Fruit fly (Drosophila melanogaster) whole organism, embryonic: ENCODE data around the gene CG10226.
A peak's percentile ranks its signal among the peaks of the same experiment; 100 is the strongest.

Source experiments
- Adf1 ChIP-seq: fragments of 200-800 bp; sonication (Bioruptor generic); IDR thresholded peaks from 2 replicates; pipeline ENCODE4 v1.3.6; 2022; ENCODE audit warnings: missing biosample characterization, missing genetic modification characterization
- Aef1 ChIP-seq: fragments of 200-800 bp; sonication (Bioruptor generic); IDR thresholded peaks from 3 replicates; pipeline ENCODE4 v1.3.6; 2022; ENCODE audit warnings: missing biosample characterization, missing genetic modification characterization
- CG10543 ChIP-seq: fragments of 200-800 bp; sonication (Bioruptor generic); optimal IDR thresholded peaks from 3 replicates; lab custom pipeline; 2017; ENCODE audit warnings: missing biosample characterization, mild to moderate bottlenecking, missing genetic modification characterization, moderate library complexity
- CG11504 ChIP-seq: fragments of 200-800 bp; sonication (Bioruptor generic); optimal IDR thresholded peaks from 3 replicates; lab custom pipeline; 2019; ENCODE audit warnings: missing biosample characterization, mild to moderate bottlenecking, missing genetic modification characterization, moderate library complexity
- CG13296 ChIP-seq: fragments of 200-800 bp; sonication (Bioruptor generic); optimal IDR thresholded peaks from 3 replicates; lab custom pipeline; 2018; ENCODE audit warnings: missing biosample characterization, mild to moderate bottlenecking, missing genetic modification characterization
- CG13775 ChIP-seq: fragments of 200-800 bp; sonication (Bioruptor generic); optimal IDR thresholded peaks from 3 replicates; lab custom pipeline; 2017; ENCODE audit warnings: missing biosample characterization, mild to moderate bottlenecking, missing genetic modification characterization
- CG1647 ChIP-seq: fragments of 200-800 bp; sonication (Bioruptor generic); optimal IDR thresholded peaks from 3 replicates; lab custom pipeline; 2016; ENCODE audit warnings: missing biosample characterization, missing genetic modification characterization
- CG18476 ChIP-seq: fragments of 200-800 bp; sonication (Bioruptor generic); optimal IDR thresholded peaks from 2 replicates; lab custom pipeline; 2016; ENCODE audit warnings: missing biosample characterization, mild to moderate bottlenecking, missing genetic modification characterization
- CG2712 ChIP-seq: fragments of 200-800 bp; optimal IDR thresholded peaks from 3 replicates; lab custom pipeline; 2019; ENCODE audit warnings: missing biosample characterization, mild to moderate bottlenecking, missing genetic modification characterization, moderate library complexity
- CG30020 ChIP-seq: fragments of 200-800 bp; optimal IDR thresholded peaks from 2 replicates; lab custom pipeline; 2019; ENCODE audit warnings: missing biosample characterization, mild to moderate bottlenecking, missing genetic modification characterization, moderate library complexity
- CG34376 ChIP-seq: fragments of 200-800 bp; sonication (Bioruptor generic); optimal IDR thresholded peaks from 2 replicates; lab custom pipeline; 2018; ENCODE audit warnings: missing biosample characterization, mild to moderate bottlenecking, missing genetic modification characterization
- CG4617 ChIP-seq: fragments of 200-800 bp; sonication (Bioruptor generic); optimal IDR thresholded peaks from 3 replicates; lab custom pipeline; 2016; ENCODE audit warnings: missing biosample characterization, missing genetic modification characterization, borderline replicate concordance
- CG7357 ChIP-seq: fragments of 200-800 bp; sonication (Bioruptor generic); IDR thresholded peaks from 3 replicates; pipeline ENCODE4 v1.3.6; 2022; ENCODE audit warnings: missing biosample characterization, missing genetic modification characterization
- CG7372 ChIP-seq: fragments of 200-800 bp; sonication (Bioruptor generic); IDR thresholded peaks from 2 replicates; pipeline ENCODE4 v1.3.6; 2022; ENCODE audit warnings: missing biosample characterization, missing genetic modification characterization
- CG8478 ChIP-seq: fragments of >200 bp; optimal IDR thresholded peaks from 2 replicates; lab custom pipeline; 2018
- CG9215 ChIP-seq: fragments of 200-800 bp; sonication (Bioruptor generic); IDR thresholded peaks from 2 replicates; pipeline ENCODE4 v1.3.6; 2022; ENCODE audit warnings: missing biosample characterization, missing genetic modification characterization
- Chrac-16 ChIP-seq: fragments of 200-800 bp; sonication (Bioruptor generic); optimal IDR thresholded peaks from 3 replicates; lab custom pipeline; 2016; ENCODE audit warnings: missing biosample characterization, missing genetic modification characterization
- Doc3 ChIP-seq: fragments of 200-800 bp; sonication (Bioruptor generic); IDR thresholded peaks from 3 replicates; pipeline ENCODE4 v1.3.6; 2022; ENCODE audit warnings: missing biosample characterization, missing genetic modification characterization; ENCODE audit not compliant: partially characterized antibody
- Ets97D ChIP-seq: fragments of 200-800 bp; sonication (Bioruptor generic); optimal IDR thresholded peaks from 3 replicates; lab custom pipeline; 2016; ENCODE audit warnings: missing biosample characterization, missing genetic modification characterization
- Mrtf ChIP-seq: fragments of 200-800 bp; sonication (Bioruptor generic); IDR thresholded peaks from 3 replicates; pipeline ENCODE4 v1.3.6; 2022; ENCODE audit warnings: missing biosample characterization, missing genetic modification characterization
- NFAT ChIP-seq: fragments of 200-800 bp; sonication (Bioruptor generic); IDR thresholded peaks from 2 replicates; pipeline ENCODE4 v1.3.6; 2022; ENCODE audit warnings: missing biosample characterization, missing genetic modification characterization
- Opbp ChIP-seq: fragments of 200-800 bp; sonication (Bioruptor generic); IDR thresholded peaks from 3 replicates; pipeline ENCODE4 v1.3.6; 2022; ENCODE audit warnings: missing biosample characterization, missing genetic modification characterization; ENCODE audit not compliant: partially characterized antibody
- PHDP ChIP-seq: fragments of 200-800 bp; sonication (Bioruptor generic); optimal IDR thresholded peaks from 3 replicates; lab custom pipeline; 2018; ENCODE audit warnings: missing biosample characterization, mild to moderate bottlenecking, missing genetic modification characterization, moderate library complexity
- bsh ChIP-seq, 2 experiments: fragments of 200-800 bp; sonication (Bioruptor generic); optimal IDR thresholded peaks; 2 replicates each; lab custom pipeline; 2017 to 2018; ENCODE audit warnings: mild to moderate bottlenecking in 2 of 2, missing biosample characterization in 2 of 2, missing genetic modification characterization in 2 of 2, moderate library complexity in 1 of 2
- cad ChIP-seq: fragments of >200 bp; optimal IDR thresholded peaks from 2 replicates; lab custom pipeline; 2017; ENCODE audit warnings: missing biosample characterization, missing genetic modification characterization
- dati ChIP-seq: fragments of 200-800 bp; sonication (Bioruptor generic); IDR thresholded peaks from 2 replicates; pipeline ENCODE4 v1.3.6; 2022; ENCODE audit warnings: missing biosample characterization, missing genetic modification characterization
- ems ChIP-seq: fragments of 200-800 bp; sonication (Bioruptor generic); optimal IDR thresholded peaks from 3 replicates; lab custom pipeline; 2016; ENCODE audit warnings: missing biosample characterization, missing genetic modification characterization
- eyg ChIP-seq: fragments of 200-800 bp; sonication (Bioruptor generic); optimal IDR thresholded peaks from 3 replicates; lab custom pipeline; 2016; ENCODE audit warnings: missing biosample characterization, missing genetic modification characterization
- gsb-n ChIP-seq: fragments of 200-800 bp; sonication (Bioruptor generic); optimal IDR thresholded peaks from 3 replicates; lab custom pipeline; 2018; ENCODE audit warnings: missing biosample characterization, mild to moderate bottlenecking, missing genetic modification characterization
- hbn ChIP-seq: fragments of 200-800 bp; sonication (Bioruptor generic); IDR thresholded peaks from 2 replicates; pipeline ENCODE4 v1.3.6; 2022; ENCODE audit warnings: missing biosample characterization, missing genetic modification characterization; ENCODE audit not compliant: partially characterized antibody
- ind ChIP-seq: fragments of 200-800 bp; sonication (Bioruptor generic); optimal IDR thresholded peaks from 3 replicates; lab custom pipeline; 2016; ENCODE audit warnings: missing biosample characterization, missing genetic modification characterization
- insv ChIP-seq, 2 experiments: fragments of 200-800 bp; sonication (Bioruptor generic); optimal IDR thresholded peaks; 3 replicates each; lab custom pipeline; 2016 to 2018; ENCODE audit warnings: missing biosample characterization in 2 of 2, missing genetic modification characterization in 2 of 2
- inv ChIP-seq: fragments of 200-800 bp; sonication (Bioruptor generic); IDR thresholded peaks from 2 replicates; pipeline ENCODE4 v1.3.6; 2022; ENCODE audit warnings: missing biosample characterization, missing genetic modification characterization; ENCODE audit not compliant: partially characterized antibody
- kni ChIP-seq: fragments of 200-800 bp; sonication (Bioruptor generic); optimal IDR thresholded peaks from 3 replicates; lab custom pipeline; 2017; ENCODE audit warnings: mild to moderate bottlenecking, missing biosample characterization, missing genetic modification reagents, missing genetic modification characterization
- knrl ChIP-seq: fragments of 200-800 bp; sonication (Bioruptor generic); IDR thresholded peaks from 3 replicates; pipeline ENCODE4 v1.3.6; 2022; ENCODE audit warnings: missing biosample characterization, missing genetic modification characterization; ENCODE audit not compliant: partially characterized antibody
- lov ChIP-seq, 2 experiments: fragments of 200-800 bp in 1 of 2; fragments of >200 bp in 1 of 2; sonication (Bioruptor generic) in 1 of 2; IDR thresholded peaks in 1 of 2; optimal IDR thresholded peaks in 1 of 2; 2 replicates in 1 of 2; 3 replicates in 1 of 2; pipeline versions ENCODE4 v1.3.6 to Lab custom; 2017 to 2022; ENCODE audit warnings: missing biosample characterization in 1 of 2, missing genetic modification characterization in 1 of 2
- mam ChIP-seq: fragments of 200-800 bp; sonication (Bioruptor generic); optimal IDR thresholded peaks from 3 replicates; lab custom pipeline; 2016; ENCODE audit warnings: missing biosample characterization, missing genetic modification characterization
- mld ChIP-seq: fragments of 200-800 bp; sonication (Bioruptor generic); IDR thresholded peaks from 3 replicates; pipeline ENCODE4 v1.3.6; 2022; ENCODE audit warnings: missing biosample characterization, missing genetic modification characterization; ENCODE audit not compliant: partially characterized antibody
- nerfin-2 ChIP-seq: fragments of 200-800 bp; sonication (Bioruptor generic); IDR thresholded peaks from 2 replicates; pipeline ENCODE4 v1.3.6; 2022; ENCODE audit warnings: missing biosample characterization, missing genetic modification characterization; ENCODE audit not compliant: partially characterized antibody
- pita ChIP-seq: fragments of 200-800 bp; sonication (Bioruptor generic); optimal IDR thresholded peaks from 2 replicates; lab custom pipeline; 2017; ENCODE audit warnings: missing biosample characterization, mild to moderate bottlenecking, missing genetic modification characterization
- row ChIP-seq: fragments of 200-800 bp; sonication (Bioruptor generic); IDR thresholded peaks from 3 replicates; pipeline ENCODE4 v1.3.6; 2022; ENCODE audit warnings: missing biosample characterization, missing genetic modification characterization
- seq ChIP-seq: fragments of 200-800 bp; sonication (Bioruptor generic); IDR thresholded peaks from 2 replicates; pipeline ENCODE4 v1.3.6; 2022; ENCODE audit warnings: missing biosample characterization, missing genetic modification characterization
- unc-4 ChIP-seq: fragments of 200-800 bp; sonication (Bioruptor generic); IDR thresholded peaks from 2 replicates; pipeline ENCODE4 v1.3.6; 2022; ENCODE audit warnings: missing biosample characterization, missing genetic modification characterization; ENCODE audit not compliant: partially characterized antibody
- wdn ChIP-seq: fragments of 200-800 bp; sonication (Bioruptor generic); IDR thresholded peaks from 2 replicates; pipeline ENCODE4 v1.3.6; 2022; ENCODE audit warnings: missing biosample characterization, missing genetic modification characterization
- z ChIP-seq: fragments of 200-800 bp; sonication (Bioruptor generic); IDR thresholded peaks from 3 replicates; pipeline ENCODE4 v1.3.6; 2022; ENCODE audit warnings: missing biosample characterization, missing genetic modification characterization
- zen ChIP-seq: fragments of 200-800 bp; sonication (Bioruptor generic); optimal IDR thresholded peaks from 3 replicates; lab custom pipeline; 2018; ENCODE audit warnings: missing biosample characterization, mild to moderate bottlenecking, missing genetic modification characterization, moderate library complexity
- zfh1 ChIP-seq: fragments of 200-800 bp; sonication (Bioruptor generic); IDR thresholded peaks from 3 replicates; pipeline ENCODE4 v1.3.6; 2022; ENCODE audit warnings: missing biosample characterization, missing genetic modification characterization

CG10226 gene

dm6 chr3L:6188995-6189927 is 50.6 kb downstream of the CG10226 start, which contains the start of the genes D19A and CG7386 (continued):
- peak; percentile 45 for TF ChIP-seq Aef1 (GFP tag; lab: Robert Waterston, UW)
- TF ChIP-seq CG1647 (GFP tag; lab: Kevin White, UChicago): peak; percentile 55
- peak; percentile 22; the same call in 1 of the 2 replicates for TF ChIP-seq CG9215
- peak; percentile 61 for TF ChIP-seq CG11504 (tag; lab: Kevin White, UChicago)
- no peak for TF ChIP-seq CG34376
- TF ChIP-seq CG13296 (GFP tag; lab: Kevin White, UChicago): peak; percentile 57
- TF ChIP-seq cad (GFP tag; lab: Kevin White, UChicago): no peak
- no peak for TF ChIP-seq z (GFP tag; lab: Robert Waterston, UW)
- TF ChIP-seq inv: 0 out of 2 replicates have a peak, but pooled peaks have one; percentile 21
- no peak for TF ChIP-seq seq (GFP tag; lab: Robert Waterston, UW)
- TF ChIP-seq insv (GFP tag; optimal IDR thresholded peaks at IDR 0.05; lab: Kevin White, UChicago): peak in 1 of 2 experiments; percentile 85
- TF ChIP-seq CG13775 (GFP tag; lab: Kevin White, UChicago): peak; percentile 17
- no peak for TF ChIP-seq eyg (GFP tag; lab: Kevin White, UChicago)
- TF ChIP-seq Opbp (GFP tag; lab: Robert Waterston, UW): no peak
- peak; percentile 57 for TF ChIP-seq Ets97D (GFP tag; lab: Kevin White, UChicago)
- peak; percentile 7 for TF ChIP-seq CG4617 (GFP tag; lab: Kevin White, UChicago)
- peak; percentile 3 for TF ChIP-seq zen (tag; lab: Kevin White, UChicago)
- peak; percentile 29 for TF ChIP-seq CG30020 (tag; lab: Kevin White, UChicago)
- peak in 1 of 2 experiments; percentile 55 for TF ChIP-seq bsh (GFP tag; optimal IDR thresholded peaks at IDR 0.05; lab: Kevin White, UChicago)
- no peak for TF ChIP-seq lov (optimal IDR thresholded peaks at IDR 0.05; lab: Kevin White, UChicago)
- peak; percentile 31; the same call in 1 of the 3 replicates for TF ChIP-seq lov (GFP tag; IDR thresholded peaks at IDR 0.05; lab: Robert Waterston, UW)
- no peak for TF ChIP-seq kni (GFP tag; lab: Kevin White, UChicago)
- no peak for TF ChIP-seq pita (GFP tag; lab: Kevin White, UChicago)
- TF ChIP-seq hbn (GFP tag; lab: Robert Waterston, UW): no peak; the same call in 1 of the 2 replicates
- 0 out of 3 replicates have a peak, but pooled peaks have one; percentile 25 for TF ChIP-seq Doc3 (GFP tag; lab: Robert Waterston, UW)
- peak; percentile 72 for TF ChIP-seq zfh1
- TF ChIP-seq PHDP (tag; lab: Kevin White, UChicago): peak; percentile 68
- TF ChIP-seq unc-4 (GFP tag; lab: Robert Waterston, UW): no peak
- TF ChIP-seq mld: no peak
- no peak for TF ChIP-seq ems (GFP tag; lab: Kevin White, UChicago)
- no peak for TF ChIP-seq CG8478
- TF ChIP-seq gsb-n (tag; lab: Kevin White, UChicago): peak; percentile 51
- peak; percentile 5 for TF ChIP-seq Chrac-16 (GFP tag; lab: Kevin White, UChicago)
- peak; percentile 70 for TF ChIP-seq CG2712 (tag; lab: Kevin White, UChicago)
- peak; percentile 39; the same call in 2 of the 3 replicates for TF ChIP-seq knrl
- TF ChIP-seq CG7372: peak; percentile 32; the same call in 1 of the 2 replicates
- peak; percentile 57 for TF ChIP-seq ind (GFP tag; lab: Kevin White, UChicago)
- peak; percentile 48 for TF ChIP-seq CG10543 (GFP tag; lab: Kevin White, UChicago)
- TF ChIP-seq CG18476 (GFP tag; lab: Kevin White, UChicago): no peak
- no peak for TF ChIP-seq CG7357 (GFP tag; lab: Robert Waterston, UW)
- TF ChIP-seq nerfin-2 (GFP tag; lab: Robert Waterston, UW): no peak
- peak; percentile 68; the same call in 2 of the 3 replicates for TF ChIP-seq Mrtf (GFP tag; lab: Robert Waterston, UW)
- TF ChIP-seq wdn (GFP tag; lab: Robert Waterston, UW): no peak
- TF ChIP-seq row (GFP tag; lab: Robert Waterston, UW): peak; percentile 93
- TF ChIP-seq mam: peak; percentile 74
- peak; percentile 75 for TF ChIP-seq NFAT (GFP tag; lab: Robert Waterston, UW)
- no peak for TF ChIP-seq Adf1 (GFP tag; lab: Robert Waterston, UW)
- TF ChIP-seq dati (GFP tag; lab: Robert Waterston, UW): no peak
